Worm (Caenorhabditis elegans) whole organism, mixed stage, embryonic: ENCODE measurements around the gene snpc-1.1.

Experiments used
- ceh-43 ChIP-seq: fragments of 200-800 bp; sonication (Bioruptor generic); optimal IDR thresholded peaks from 2 replicates; lab custom pipeline; 2018; ENCODE audit warnings: mild to moderate bottlenecking, missing genetic modification characterization, moderate library complexity, missing compliant biosample characterization
- ces-1 ChIP-seq: fragments of 150-350 bp; optimal IDR thresholded peaks from 2 replicates; lab custom pipeline; 2014; ENCODE audit warnings: missing biosample characterization, missing genetic modification reagents, missing genetic modification characterization
- drap-1 ChIP-seq: fragments of 200-800 bp; sonication (Bioruptor generic); optimal IDR thresholded peaks from 3 replicates; lab custom pipeline; 2018; ENCODE audit warnings: mild to moderate bottlenecking, missing genetic modification characterization, missing compliant biosample characterization
- lin-13 ChIP-seq: fragments of 150-350 bp; optimal IDR thresholded peaks from 2 replicates; lab custom pipeline; 2014; ENCODE audit warnings: missing biosample characterization, missing genetic modification characterization
- nhr-12 ChIP-seq: fragments of 150-350 bp; optimal IDR thresholded peaks from 2 replicates; lab custom pipeline; 2014; ENCODE audit warnings: missing biosample characterization, missing genetic modification characterization
- nhr-28 ChIP-seq: fragments of 150-350 bp; optimal IDR thresholded peaks from 2 replicates; lab custom pipeline; 2014; ENCODE audit warnings: missing biosample characterization, missing genetic modification characterization
- nhr-76 ChIP-seq: sonication (generic microtip); optimal IDR thresholded peaks from 2 replicates; lab custom pipeline; 2017; ENCODE audit warnings: missing biosample characterization, missing genetic modification characterization
- snpc-4 ChIP-seq: fragments of 150-350 bp; optimal IDR thresholded peaks from 2 replicates; lab custom pipeline; 2014; ENCODE audit warnings: missing biosample characterization, missing genetic modification characterization
- sptf-1 ChIP-seq: sonication (generic microtip); optimal IDR thresholded peaks from 2 replicates; lab custom pipeline; 2017; ENCODE audit warnings: mild to moderate bottlenecking, missing genetic modification characterization, moderate library complexity, missing compliant biosample characterization
- unc-39 ChIP-seq: fragments of 150-350 bp; optimal IDR thresholded peaks from 2 replicates; lab custom pipeline; 2014; ENCODE audit warnings: missing biosample characterization, missing genetic modification characterization

- peak; percentile 86 for TF ChIP-seq ces-1 (GFP tag; lab: Kevin White, UChicago)
- no peak for TF ChIP-seq snpc-4 (tag; lab: Kevin White, UChicago)
- TF ChIP-seq lin-13 (tag; lab: Kevin White, UChicago), result no peak
- no peak for TF ChIP-seq unc-39
- TF ChIP-seq nhr-28 (tag; lab: Kevin White, UChicago), result no peak
- no peak for TF ChIP-seq drap-1
- no peak for TF ChIP-seq nhr-12 (tag; lab: Kevin White, UChicago)
- TF ChIP-seq ceh-43 (GFP tag; lab: Kevin White, UChicago), result no peak
- TF ChIP-seq nhr-76 (tag; lab: Kevin White, UChicago), result no peak
- no peak for TF ChIP-seq sptf-1 (tag; lab: Kevin White, UChicago)
These were observed 22.1 kb upstream of the snpc-1.1 start for ce11 chrII:7803174-7803573.
